Fruit fly (Drosophila melanogaster): ENCODE results near the gene CG14073.

DNA sequence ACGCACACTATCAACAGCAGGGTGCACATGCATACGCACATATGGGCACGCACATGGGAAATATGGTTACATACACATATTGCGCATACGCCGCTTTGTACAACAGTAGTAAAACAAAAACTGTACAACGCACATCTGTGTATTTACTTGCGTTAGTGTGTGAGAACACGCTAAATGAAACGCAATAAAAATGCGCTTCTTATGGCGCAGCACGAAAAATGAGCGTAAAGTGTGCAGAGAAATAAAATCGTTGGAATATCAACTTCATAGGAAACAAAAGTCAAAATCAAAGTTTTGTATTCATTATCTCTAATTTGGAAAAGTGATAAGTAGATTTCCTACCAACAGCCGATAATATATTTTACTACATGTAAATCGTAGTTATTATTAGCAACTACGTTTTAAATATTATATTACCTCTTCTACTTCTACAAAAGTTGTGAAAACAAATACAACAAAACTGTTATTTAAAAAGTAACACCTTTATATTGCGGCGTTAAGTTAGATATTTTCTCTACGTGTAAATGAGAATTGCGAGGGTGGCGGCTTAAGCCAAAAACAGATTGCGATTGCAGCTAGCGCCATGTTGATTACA is 64.1 kb downstream of the CG14073 start:
- TF ChIP-seq CG8478 (optimal IDR thresholded peaks at IDR 0.05) (no peak), CTCF (optimal IDR thresholded peaks at IDR 0.05) (no peak)
